Worm (Caenorhabditis elegans) whole organism, L4 larva: ENCODE measurements around the gene D1086.18.

ENCODE experiments used
- F49E8.2 ChIP-seq: sonication (generic microtip); optimal IDR thresholded peaks from 2 replicates; lab custom pipeline; 2016; ENCODE audit warnings: missing compliant biosample characterization, mild to moderate bottlenecking, missing genetic modification characterization, borderline replicate concordance
- Y5F2A.4 ChIP-seq: fragments of 200-800 bp; sonication (Bioruptor generic); optimal IDR thresholded peaks from 2 replicates; lab custom pipeline; 2018; ENCODE audit warnings: mild to moderate bottlenecking, missing genetic modification characterization, missing compliant biosample characterization
- ZK546.5 ChIP-seq, 2 experiments: sonication (generic microtip); optimal IDR thresholded peaks; 2 replicates each; lab custom pipeline; 2017; ENCODE audit warnings: missing biosample characterization in 2 of 2, missing genetic modification characterization in 2 of 2
- aha-1 ChIP-seq: fragments of 150-350 bp; peaks from one replicate; lab custom pipeline; 2014; ENCODE audit warnings: missing biosample characterization, missing genetic modification characterization
- aly-2 ChIP-seq: sonication (generic microtip); optimal IDR thresholded peaks from 2 replicates; lab custom pipeline; 2018; ENCODE audit warnings: missing biosample characterization, missing genetic modification characterization
- arid-1 ChIP-seq: fragments of 200-800 bp; sonication (Bioruptor generic); conservative IDR thresholded peaks from 2 replicates; pipeline ENCODE4 v1.3.6; 2022; ENCODE audit warnings: missing genetic modification reagents, missing genetic modification characterization, missing compliant biosample characterization
- attf-4 ChIP-seq: sonication (generic microtip); optimal IDR thresholded peaks from 3 replicates; lab custom pipeline; 2017; ENCODE audit warnings: missing biosample characterization, missing genetic modification characterization
- ceh-20 ChIP-seq: fragments of 200-800 bp; sonication (Bioruptor generic); IDR thresholded peaks from 2 replicates; pipeline ENCODE4 v1.3.6; 2022; ENCODE audit warnings: missing genetic modification reagents, missing genetic modification characterization, missing compliant biosample characterization
- ceh-62 ChIP-seq: sonication (generic microtip); optimal IDR thresholded peaks from 2 replicates; lab custom pipeline; 2017; ENCODE audit warnings: missing biosample characterization, missing genetic modification characterization
- daf-16 ChIP-seq, 3 experiments: sonication (generic microtip); optimal IDR thresholded peaks; 2 replicates each; lab custom pipeline; 2016 to 2017; ENCODE audit warnings: missing genetic modification characterization in 3 of 3, missing genetic modification reagents in 3 of 3, mild to moderate bottlenecking in 2 of 3, missing compliant biosample characterization in 2 of 3, missing biosample characterization in 1 of 3, moderate library complexity in 1 of 3
- daf-19 ChIP-seq: fragments of 200-800 bp; sonication (Bioruptor generic); conservative IDR thresholded peaks from 2 replicates; pipeline ENCODE4 v1.3.6; 2022; ENCODE audit warnings: missing genetic modification characterization, missing compliant biosample characterization
- dmd-6 ChIP-seq: fragments of 200-800 bp; sonication (Bioruptor generic); IDR thresholded peaks from 2 replicates; pipeline ENCODE4 v1.3.6; 2022; ENCODE audit warnings: missing genetic modification reagents, missing genetic modification characterization, missing compliant biosample characterization
- dpl-1 ChIP-seq: fragments of 150-350 bp; optimal IDR thresholded peaks from 2 replicates; lab custom pipeline; 2014; ENCODE audit warnings: missing biosample characterization, missing genetic modification reagents, missing genetic modification characterization
- gei-8 ChIP-seq: fragments of 200-800 bp; sonication (Bioruptor generic); optimal IDR thresholded peaks from 2 replicates; lab custom pipeline; 2018; ENCODE audit warnings: mild to moderate bottlenecking, missing genetic modification characterization, missing compliant biosample characterization
- hlh-30 ChIP-seq: sonication (generic microtip); optimal IDR thresholded peaks from 2 replicates; lab custom pipeline; 2017; ENCODE audit warnings: antibody characterized with exemption, mild to moderate bottlenecking, missing genetic modification characterization, missing compliant biosample characterization; ENCODE audit not compliant: insufficient read depth
- lin-13 ChIP-seq: fragments of 150-350 bp; optimal IDR thresholded peaks from 2 replicates; lab custom pipeline; 2014; ENCODE audit warnings: missing biosample characterization, missing genetic modification reagents, missing genetic modification characterization
- lin-38 ChIP-seq: fragments of 200-800 bp; sonication (Bioruptor generic); IDR thresholded peaks from 2 replicates; pipeline ENCODE4 v1.3.6; 2022; ENCODE audit warnings: missing genetic modification reagents, missing genetic modification characterization, missing compliant biosample characterization
- lsy-2 ChIP-seq, 2 experiments: fragments of 150-350 bp in 1 of 2; sonication (generic microtip) in 1 of 2; optimal IDR thresholded peaks; 2 replicates each; lab custom pipeline; 2014 to 2017; ENCODE audit warnings: missing biosample characterization in 2 of 2, missing genetic modification characterization in 2 of 2
- madf-5 ChIP-seq, 2 experiments: fragments of 200-800 bp; sonication (Bioruptor generic); IDR thresholded peaks; 2 replicates each; pipeline ENCODE4 v1.3.6; 2022; ENCODE audit warnings: missing compliant biosample characterization in 2 of 2, missing genetic modification characterization in 2 of 2
- madf-9 ChIP-seq: fragments of 200-800 bp; sonication (Bioruptor generic); conservative IDR thresholded peaks from 2 replicates; pipeline ENCODE4 v1.3.6; 2022; ENCODE audit warnings: missing genetic modification reagents, missing genetic modification characterization, missing compliant biosample characterization
- mxl-2 ChIP-seq: fragments of 200-800 bp; sonication (Bioruptor generic); conservative IDR thresholded peaks from 2 replicates; pipeline ENCODE4 v1.3.6; 2022; ENCODE audit warnings: missing genetic modification reagents, missing genetic modification characterization, missing compliant biosample characterization
- nhr-102 ChIP-seq: sonication (generic microtip); optimal IDR thresholded peaks from 2 replicates; lab custom pipeline; 2016; ENCODE audit warnings: mild to moderate bottlenecking, missing genetic modification characterization, moderate library complexity, missing compliant biosample characterization
- nhr-11 ChIP-seq: fragments of 150-350 bp; optimal IDR thresholded peaks from 2 replicates; lab custom pipeline; 2014; ENCODE audit warnings: missing biosample characterization, missing genetic modification characterization
- nhr-237 ChIP-seq: sonication (generic microtip); optimal IDR thresholded peaks from 2 replicates; lab custom pipeline; 2017; ENCODE audit warnings: missing biosample characterization, missing genetic modification characterization
- nhr-28 ChIP-seq: fragments of 150-350 bp; optimal IDR thresholded peaks from 2 replicates; lab custom pipeline; 2014; ENCODE audit warnings: missing biosample characterization, missing genetic modification characterization
- nhr-41 ChIP-seq: fragments of 200-800 bp; sonication (Bioruptor generic); IDR thresholded peaks from 2 replicates; pipeline ENCODE4 v1.3.6; 2022; ENCODE audit warnings: missing genetic modification reagents, missing genetic modification characterization, missing compliant biosample characterization
- saeg-2 ChIP-seq: fragments of 200-800 bp; sonication (Bioruptor generic); IDR thresholded peaks from 2 replicates; pipeline ENCODE4 v1.3.6; 2022; ENCODE audit warnings: missing genetic modification reagents, missing genetic modification characterization, missing compliant biosample characterization
- snpc-1.2 ChIP-seq: fragments of 200-800 bp; sonication (Bioruptor generic); IDR thresholded peaks from 2 replicates; pipeline ENCODE4 v1.3.6; 2022; ENCODE audit warnings: missing genetic modification reagents, missing genetic modification characterization, missing compliant biosample characterization
- spr-3 ChIP-seq: fragments of 200-800 bp; sonication (Bioruptor generic); optimal IDR thresholded peaks from 2 replicates; lab custom pipeline; 2018; ENCODE audit warnings: mild to moderate bottlenecking, missing genetic modification characterization, missing compliant biosample characterization
- unc-39 ChIP-seq: sonication (generic microtip); optimal IDR thresholded peaks from 2 replicates; lab custom pipeline; 2017; ENCODE audit warnings: missing biosample characterization, missing genetic modification characterization
- unc-62 ChIP-seq, 3 experiments: fragments of 150-350 bp in 1 of 3; sonication (generic microtip); optimal IDR thresholded peaks in 2 of 3; peaks in 1 of 3; 1 replicate in 1 of 3; 2 replicates in 2 of 3; lab custom pipeline; 2014 to 2017; ENCODE audit warnings: missing biosample characterization in 3 of 3, missing genetic modification characterization in 3 of 3, missing genetic modification reagents in 3 of 3, missing genotype in 1 of 3
- zag-1 ChIP-seq: fragments of 150-350 bp; optimal IDR thresholded peaks from 2 replicates; lab custom pipeline; 2014; ENCODE audit warnings: missing biosample characterization, missing genetic modification characterization
- zfp-2 ChIP-seq: sonication (generic microtip); optimal IDR thresholded peaks from 2 replicates; lab custom pipeline; 2016; ENCODE audit warnings: mild to moderate bottlenecking, missing genetic modification characterization, missing compliant biosample characterization
- zfp-3 ChIP-seq: fragments of 200-800 bp; sonication (Bioruptor generic); conservative IDR thresholded peaks from 2 replicates; pipeline ENCODE4 v1.3.6; 2022; ENCODE audit warnings: missing genetic modification reagents, missing genetic modification characterization, missing compliant biosample characterization
- zip-2 ChIP-seq: fragments of 150-350 bp; optimal IDR thresholded peaks from 2 replicates; lab custom pipeline; 2014; ENCODE audit warnings: missing biosample characterization, missing genetic modification characterization

Gene D1086.18

DNA sequence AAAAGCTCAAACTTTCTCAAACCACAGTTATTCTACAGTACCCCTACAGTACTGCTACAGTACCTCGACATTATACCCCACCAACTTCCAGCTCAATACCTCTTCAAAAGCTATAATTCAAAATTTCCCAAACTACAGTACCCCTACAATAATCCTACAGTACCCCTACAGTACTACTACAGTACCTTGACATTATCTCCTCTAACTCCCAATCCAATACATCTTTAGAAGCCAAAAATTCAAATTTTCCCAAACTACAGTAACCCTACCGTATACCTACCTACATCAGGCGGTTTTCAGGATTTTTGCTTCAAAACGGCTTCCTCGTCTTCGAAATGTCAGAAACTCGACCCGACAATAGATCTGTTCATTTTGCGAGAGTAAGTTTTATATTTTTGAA lies 28.1 kb upstream of the D1086.18 start, which contains the start of gene F58D12.3:
Gene F58D12.3 (plus strand): TSS at position 301 of the 400 bp plus-strand sequence.
- TF ChIP-seq unc-62 (GFP tag; optimal IDR thresholded peaks at IDR 0.05 in 1 of 2; lab: Kevin White, UChicago) (peak in 1 of 2 experiments; percentile 32), unc-62 (tag; optimal IDR thresholded peaks at IDR 0.05; lab: Kevin White, UChicago) (no peak), mxl-2 (GFP tag; lab: Robert Waterston, UW) (no peak)

DNA sequence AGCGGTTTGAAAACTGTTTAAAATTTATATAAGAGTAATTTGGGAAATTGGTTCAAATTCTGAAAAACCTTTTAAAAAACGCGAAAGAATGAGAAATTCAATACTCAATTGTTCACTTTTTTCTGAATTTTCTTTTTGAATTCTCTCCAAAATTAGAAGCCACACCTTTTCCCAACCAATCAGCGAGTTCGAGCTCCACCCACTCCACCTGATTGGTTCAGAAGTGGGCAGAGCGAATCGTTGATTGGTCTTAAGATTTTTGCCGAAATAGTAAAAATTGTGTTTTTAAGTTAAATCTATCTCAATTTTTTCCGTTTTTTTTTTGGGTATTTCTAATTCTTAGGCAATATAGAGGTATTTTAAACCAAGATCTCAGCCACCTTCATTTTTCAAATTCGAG lies 21.7 kb upstream of the D1086.18 start:
- TF ChIP-seq nhr-28 (tag; lab: Kevin White, UChicago) (no peak), madf-5 (GFP tag; IDR thresholded peaks at IDR 0.05; lab: Robert Waterston, UW) (no peak), attf-4 (no peak), zfp-3 (no peak), nhr-41 (GFP tag; lab: Robert Waterston, UW) (no peak), Y5F2A.4 (GFP tag; lab: Kevin White, UChicago) (no peak)

DNA sequence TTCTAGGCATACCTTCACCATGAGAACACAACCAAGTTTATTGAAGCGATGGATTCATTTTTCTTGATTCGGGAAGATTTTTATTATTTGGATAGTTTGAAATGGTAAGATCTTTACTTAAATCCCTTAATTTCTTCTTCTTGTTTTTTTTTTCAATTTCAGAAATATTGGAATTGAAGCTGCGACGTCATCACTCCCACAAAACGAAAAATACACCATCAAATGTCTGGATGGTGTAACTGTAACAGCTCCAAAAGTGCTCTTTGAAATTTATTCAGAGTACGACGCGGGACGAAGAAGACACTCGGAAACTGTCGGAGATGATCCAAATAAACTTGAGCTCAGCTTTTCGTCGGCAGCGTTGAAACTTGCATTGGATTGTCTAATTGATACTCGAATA lies 21.3 kb upstream of the D1086.18 start, which contains the start of gene D1086.21:
Gene D1086.21 (plus strand): TSS at position 301 of the 400 bp plus-strand sequence.
- TF ChIP-seq ceh-62 (tag; lab: Kevin White, UChicago) (no peak), arid-1 (GFP tag; lab: Robert Waterston, UW) (no peak), zag-1 (tag; lab: Kevin White, UChicago) (no peak), daf-16 (GFP tag; optimal IDR thresholded peaks at IDR 0.05; lab: Kevin White, UChicago) (no peak), daf-16 (tag; optimal IDR thresholded peaks at IDR 0.05; lab: Kevin White, UChicago) (no peak), gei-8 (no peak), lin-13 (GFP tag; lab: Kevin White, UChicago) (no peak), zfp-2 (tag; lab: Kevin White, UChicago) (no peak), hlh-30 (tag; lab: Kevin White, UChicago) (no peak), zip-2 (tag; lab: Kevin White, UChicago) (no peak), saeg-2 (no peak), dpl-1 (GFP tag; lab: Kevin White, UChicago) (no peak)

DNA sequence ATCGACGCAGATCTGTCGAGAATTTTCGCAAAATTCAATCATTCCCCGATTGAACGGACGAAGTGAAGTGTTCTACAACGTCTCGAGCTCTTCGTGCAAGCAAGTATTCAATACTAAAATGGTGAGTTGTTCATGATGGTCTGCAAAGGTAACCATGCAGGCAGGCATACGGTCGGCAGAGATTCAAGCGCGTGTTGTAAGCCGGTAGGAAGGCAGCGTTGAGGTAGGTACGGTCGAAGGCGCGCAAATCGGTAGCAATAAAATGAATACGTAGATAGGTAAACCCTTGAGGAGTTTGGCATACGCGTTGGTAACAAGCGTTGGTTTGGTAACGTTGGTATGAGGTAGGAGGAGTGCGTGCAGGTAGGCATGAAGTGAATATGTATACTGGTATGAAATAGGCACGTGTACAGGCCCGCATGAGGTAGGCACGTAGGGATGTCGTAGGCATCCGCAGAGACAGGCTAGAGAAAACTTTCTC lies 17.8 kb upstream of the D1086.18 start, which contains the start of gene D1086.17:
Gene D1086.17 (plus strand): TSS at position 51 of the 481 bp plus-strand sequence.
- TF ChIP-seq aha-1 = peak; percentile 92
- no peak for TF ChIP-seq lin-38 (GFP tag; lab: Robert Waterston, UW)
- TF ChIP-seq spr-3 = no peak

DNA sequence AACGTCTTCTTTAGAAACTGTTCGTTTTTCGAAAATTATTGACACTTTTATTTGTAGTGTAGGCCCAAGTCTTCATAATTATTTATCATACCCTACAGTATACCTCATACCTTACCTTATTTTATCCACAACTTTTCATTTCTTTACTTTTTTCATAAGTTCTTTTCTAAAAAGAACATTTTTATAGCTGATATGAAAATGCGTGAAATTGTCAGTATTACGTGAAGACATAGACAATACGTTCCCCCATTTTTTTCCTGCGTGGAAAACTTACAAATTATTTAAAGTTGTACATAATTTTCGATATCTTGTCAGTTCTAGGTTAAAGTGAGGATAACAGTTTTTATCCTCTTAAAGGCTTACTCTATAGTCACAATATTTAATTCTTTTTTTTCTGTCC lies 15.8 kb upstream of the D1086.18 start:
- TF ChIP-seq snpc-1.2 (GFP tag; lab: Robert Waterston, UW) = no peak
- no peak for TF ChIP-seq unc-39 (tag; lab: Kevin White, UChicago)
- TF ChIP-seq madf-9 (GFP tag; lab: Robert Waterston, UW) = no peak
- no peak for TF ChIP-seq aha-1
- TF ChIP-seq unc-62 (GFP tag; optimal IDR thresholded peaks at IDR 0.05 in 1 of 2; lab: Kevin White, UChicago) = peak in 1 of 2 experiments; percentile 90
- TF ChIP-seq unc-62 (tag; optimal IDR thresholded peaks at IDR 0.05; lab: Kevin White, UChicago) = no peak
- TF ChIP-seq arid-1 (GFP tag; lab: Robert Waterston, UW) = no peak
- no peak for TF ChIP-seq daf-16 (GFP tag; optimal IDR thresholded peaks at IDR 0.05; lab: Kevin White, UChicago)
- TF ChIP-seq daf-16 (tag; optimal IDR thresholded peaks at IDR 0.05; lab: Kevin White, UChicago) = no peak
- no peak for TF ChIP-seq nhr-102 (tag; lab: Kevin White, UChicago)

DNA sequence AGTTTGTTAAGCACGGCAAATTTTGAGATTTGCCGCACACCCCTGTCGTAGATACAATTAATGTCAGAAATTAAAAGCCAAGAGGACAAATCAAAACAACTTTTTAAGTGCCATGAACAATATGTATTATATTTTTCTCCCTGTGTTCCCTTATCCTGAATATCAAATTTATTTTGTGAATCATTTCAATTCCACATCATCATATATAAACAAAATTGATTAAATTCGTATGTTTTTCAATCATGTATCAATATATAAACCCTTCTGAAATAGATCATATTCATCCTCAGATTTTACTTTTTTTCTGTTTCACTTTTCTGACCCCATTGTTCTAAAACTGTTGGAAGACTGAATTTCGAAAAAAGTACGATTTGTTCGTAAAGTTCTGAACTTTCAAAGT lies 11.5 kb upstream of the D1086.18 start, which contains the start of gene D1086.11:
Gene D1086.11 (plus strand): TSS at position 301 of the 400 bp plus-strand sequence.
- TF ChIP-seq dmd-6 = no peak
- TF ChIP-seq attf-4 = no peak
- no peak for TF ChIP-seq ceh-20
- no peak for TF ChIP-seq nhr-237
- TF ChIP-seq saeg-2 = no peak
- no peak for TF ChIP-seq F49E8.2 (tag; lab: Kevin White, UChicago)
- TF ChIP-seq lsy-2 (tag; optimal IDR thresholded peaks at IDR 0.05; lab: Kevin White, UChicago) = no peak
- no peak for TF ChIP-seq nhr-41 (GFP tag; lab: Robert Waterston, UW)
- no peak for TF ChIP-seq ZK546.5 (tag; optimal IDR thresholded peaks at IDR 0.05; lab: Kevin White, UChicago)
- no peak for TF ChIP-seq aly-2 (tag; lab: Kevin White, UChicago)
- no peak for TF ChIP-seq nhr-11 (tag; lab: Kevin White, UChicago)
- TF ChIP-seq daf-19 (GFP tag; lab: Robert Waterston, UW) = no peak
